Worm (Caenorhabditis elegans) whole organism, midembryonic: ENCODE results near the gene D2085.7.
A peak's percentile ranks its signal among the peaks of the same experiment; 100 is the strongest.

Experiments used
- T22C8.4 ChIP-seq: fragments of 200-800 bp; sonication (Bioruptor generic); IDR thresholded peaks from 2 replicates; pipeline ENCODE4 v1.3.6; 2022; ENCODE audit warnings: missing genetic modification characterization, missing compliant biosample characterization
- cog-1 ChIP-seq: sonication (generic microtip); optimal IDR thresholded peaks from 2 replicates; lab custom pipeline; 2016; ENCODE audit warnings: missing genetic modification characterization, missing compliant biosample characterization
- flt-1 ChIP-seq: fragments of 200-800 bp; sonication (Bioruptor generic); IDR thresholded peaks from 2 replicates; pipeline ENCODE4 v1.3.6; 2022; ENCODE audit warnings: missing genetic modification characterization, missing compliant biosample characterization
- klf-2 ChIP-seq: fragments of 200-800 bp; sonication (Bioruptor generic); conservative IDR thresholded peaks from 2 replicates; pipeline ENCODE4 v1.3.6; 2022; ENCODE audit warnings: missing genetic modification reagents, missing genetic modification characterization, missing compliant biosample characterization
- med-1 ChIP-seq: sonication (generic microtip); optimal IDR thresholded peaks from 2 replicates; lab custom pipeline; 2017; ENCODE audit warnings: missing genetic modification characterization, mild to moderate bottlenecking, missing compliant biosample characterization, antibody characterized with exemption, missing genetic modification reagents; ENCODE audit not compliant: insufficient read depth
- ref-1 ChIP-seq: fragments of 200-800 bp; sonication (Bioruptor generic); conservative IDR thresholded peaks from 2 replicates; pipeline ENCODE4 v1.3.6; 2022; ENCODE audit warnings: missing genetic modification reagents, missing genetic modification characterization, missing compliant biosample characterization
- tab-1 ChIP-seq: fragments of 200-800 bp; sonication (Bioruptor generic); IDR thresholded peaks from 2 replicates; pipeline ENCODE4 v1.3.6; 2022; ENCODE audit warnings: missing genetic modification characterization, missing compliant biosample characterization
- ztf-23 ChIP-seq: fragments of 200-800 bp; sonication (Bioruptor generic); IDR thresholded peaks from 2 replicates; pipeline ENCODE4 v1.3.6; 2022; ENCODE audit warnings: missing genetic modification reagents, missing genetic modification characterization, missing compliant biosample characterization
- ztf-29 ChIP-seq: fragments of 200-800 bp; sonication (Bioruptor generic); IDR thresholded peaks from 2 replicates; pipeline ENCODE4 v1.3.6; 2022; ENCODE audit warnings: missing genetic modification reagents, missing genetic modification characterization, missing compliant biosample characterization

The D2085.7 gene

DNA sequence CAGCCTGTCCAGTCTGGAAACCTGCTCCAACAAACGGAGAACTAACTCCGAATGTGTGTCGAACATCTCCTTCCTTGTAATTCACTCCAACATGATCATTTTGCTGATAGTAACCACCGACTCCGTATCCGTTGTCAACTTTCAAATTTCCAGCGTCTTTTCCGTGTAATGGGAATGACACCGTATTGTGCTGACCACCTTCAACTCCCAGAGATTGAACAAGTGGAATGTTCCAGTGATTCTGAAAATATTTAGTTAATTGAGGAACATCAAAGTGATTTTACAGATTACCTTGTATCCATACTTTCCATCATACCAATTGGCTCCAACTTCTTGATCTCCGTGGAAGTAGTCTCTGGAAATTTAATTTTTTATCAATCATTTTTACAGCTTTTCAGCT lies 13.3 kb upstream of the D2085.7 start:
- no peak for TF ChIP-seq T22C8.4 (GFP tag; lab: Robert Waterston, UW)
- no peak for TF ChIP-seq ref-1 (GFP tag; lab: Robert Waterston, UW)
- no peak for TF ChIP-seq ztf-29 (GFP tag; lab: Robert Waterston, UW)
- no peak for TF ChIP-seq med-1
- no peak for TF ChIP-seq klf-2 (GFP tag; lab: Robert Waterston, UW)
- TF ChIP-seq flt-1 (GFP tag; lab: Robert Waterston, UW) = no peak
- no peak for TF ChIP-seq tab-1
- no peak for TF ChIP-seq ztf-23 (GFP tag; lab: Robert Waterston, UW)
- no peak for TF ChIP-seq cog-1 (tag; lab: Kevin White, UChicago)

DNA sequence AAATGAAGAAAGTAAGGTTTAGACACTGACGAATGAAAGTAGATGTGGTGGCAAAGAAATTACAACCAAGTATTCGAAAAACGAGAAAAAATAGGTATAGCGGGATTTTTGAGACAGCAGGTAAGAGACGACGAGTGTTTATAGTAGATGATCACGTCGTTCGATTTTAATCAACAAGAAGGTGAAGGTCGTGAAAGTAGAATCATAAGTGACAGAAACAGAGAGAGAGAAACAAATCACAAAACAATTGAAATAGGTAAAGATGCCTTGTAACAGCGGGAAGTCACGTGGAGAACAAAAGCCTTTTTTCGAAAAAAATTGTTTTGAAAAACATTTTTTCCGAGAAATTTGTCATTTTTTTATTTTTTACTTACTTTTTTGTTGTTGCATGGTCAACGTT lies 11.1 kb upstream of the D2085.7 start, which contains the start of gene T22C8.6:
TSS of gene T22C8.6 (minus strand) at position 194 of the 400 bp plus-strand sequence.
- no peak for TF ChIP-seq ztf-23 (GFP tag; lab: Robert Waterston, UW)
- no peak for TF ChIP-seq med-1
- TF ChIP-seq flt-1 (GFP tag; lab: Robert Waterston, UW) = no peak
- TF ChIP-seq ref-1 (GFP tag; lab: Robert Waterston, UW) = no peak
- no peak for TF ChIP-seq klf-2 (GFP tag; lab: Robert Waterston, UW)
- no peak for TF ChIP-seq tab-1
- no peak for TF ChIP-seq ztf-29 (GFP tag; lab: Robert Waterston, UW)
- no peak for TF ChIP-seq T22C8.4 (GFP tag; lab: Robert Waterston, UW)
- TF ChIP-seq cog-1 (tag; lab: Kevin White, UChicago) = no peak

DNA sequence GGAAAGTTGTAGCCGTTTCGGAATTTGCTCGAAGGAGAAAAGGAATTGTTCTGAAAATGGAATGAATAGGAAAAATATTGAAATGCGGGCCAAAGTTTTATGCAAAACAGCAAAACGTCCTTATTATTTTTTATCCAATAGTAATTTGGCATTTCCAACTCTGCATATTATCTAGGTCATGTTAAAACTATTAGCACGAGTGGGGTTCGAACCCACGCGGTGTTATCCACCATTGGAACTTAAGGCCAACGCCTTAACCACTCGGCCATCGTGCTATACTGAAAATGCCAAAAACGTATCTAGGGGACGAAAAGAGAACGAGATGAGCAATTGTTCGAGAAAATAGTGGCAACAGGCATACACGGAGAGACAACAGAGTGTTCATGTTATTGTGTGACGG lies 9.4 kb upstream of the D2085.7 start:
- TF ChIP-seq ztf-23 (GFP tag; lab: Robert Waterston, UW) (no peak), klf-2 (GFP tag; lab: Robert Waterston, UW) (no peak), T22C8.4 (GFP tag; lab: Robert Waterston, UW) (no peak), cog-1 (tag; lab: Kevin White, UChicago) (no peak), tab-1 (no peak), ztf-29 (GFP tag; lab: Robert Waterston, UW) (no peak), med-1 (no peak), flt-1 (GFP tag; lab: Robert Waterston, UW) (no peak), ref-1 (GFP tag; lab: Robert Waterston, UW) (no peak)

DNA sequence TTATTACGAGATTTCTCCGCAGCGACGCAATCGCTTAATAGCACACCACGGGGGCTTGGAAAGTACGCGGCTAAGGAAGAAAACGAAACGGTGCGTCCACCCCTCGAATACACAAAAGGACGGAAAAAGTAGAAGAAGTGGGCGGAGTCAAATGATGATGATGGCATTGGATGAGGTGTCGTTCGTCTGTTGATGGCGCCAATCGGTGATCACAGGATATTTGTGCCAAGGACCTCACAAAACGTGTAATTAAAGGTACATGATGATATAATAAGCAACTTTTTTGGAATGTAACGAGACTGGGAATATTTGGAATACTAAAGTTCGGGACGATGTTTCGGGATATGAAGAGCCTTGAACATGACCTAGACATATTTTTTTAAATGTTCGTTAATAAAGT lies 6.8 kb upstream of the D2085.7 start, which contains the start of gene cutl-12:
TSS of gene cutl-12 (minus strand) at position 101 of the 400 bp plus-strand sequence.
- no peak for TF ChIP-seq klf-2 (GFP tag; lab: Robert Waterston, UW)
- TF ChIP-seq ref-1 (GFP tag; lab: Robert Waterston, UW) = no peak
- no peak for TF ChIP-seq tab-1
- TF ChIP-seq med-1 = no peak
- TF ChIP-seq ztf-29 (GFP tag; lab: Robert Waterston, UW) = no peak
- TF ChIP-seq ztf-23 (GFP tag; lab: Robert Waterston, UW) = no peak
- TF ChIP-seq cog-1 (tag; lab: Kevin White, UChicago) = no peak
- no peak for TF ChIP-seq T22C8.4 (GFP tag; lab: Robert Waterston, UW)
- no peak for TF ChIP-seq flt-1 (GFP tag; lab: Robert Waterston, UW)

DNA sequence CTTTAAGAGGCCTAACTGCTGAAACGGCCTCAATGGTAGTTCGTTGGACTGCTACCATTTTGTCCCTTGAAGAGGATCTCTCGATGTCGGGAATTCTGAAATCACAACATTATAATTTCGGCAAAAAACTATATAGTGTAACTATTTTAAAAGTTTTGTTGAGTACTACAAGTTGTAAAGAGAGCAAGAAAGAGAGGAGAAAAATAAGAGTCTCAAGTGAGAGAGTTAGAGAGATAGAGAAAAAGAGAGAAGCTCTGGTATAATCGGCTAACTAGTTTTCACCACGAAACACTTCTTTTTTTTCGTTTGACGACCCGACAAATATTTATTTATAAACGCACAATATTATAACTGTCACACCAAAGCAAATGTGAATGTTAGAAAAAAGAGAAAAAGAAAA lies 3.6 kb upstream of the D2085.7 start, which contains the start of gene vab-9:
TSS of gene vab-9 (minus strand) at position 101 of the 400 bp plus-strand sequence.
- TF ChIP-seq tab-1 (no peak), T22C8.4 (GFP tag; lab: Robert Waterston, UW) (no peak), klf-2 (GFP tag; lab: Robert Waterston, UW) (no peak), cog-1 (tag; lab: Kevin White, UChicago) (no peak), ztf-23 (GFP tag; lab: Robert Waterston, UW) (no peak), med-1 (no peak), ref-1 (GFP tag; lab: Robert Waterston, UW) (no peak), flt-1 (GFP tag; lab: Robert Waterston, UW) (no peak), ztf-29 (GFP tag; lab: Robert Waterston, UW) (no peak)

DNA sequence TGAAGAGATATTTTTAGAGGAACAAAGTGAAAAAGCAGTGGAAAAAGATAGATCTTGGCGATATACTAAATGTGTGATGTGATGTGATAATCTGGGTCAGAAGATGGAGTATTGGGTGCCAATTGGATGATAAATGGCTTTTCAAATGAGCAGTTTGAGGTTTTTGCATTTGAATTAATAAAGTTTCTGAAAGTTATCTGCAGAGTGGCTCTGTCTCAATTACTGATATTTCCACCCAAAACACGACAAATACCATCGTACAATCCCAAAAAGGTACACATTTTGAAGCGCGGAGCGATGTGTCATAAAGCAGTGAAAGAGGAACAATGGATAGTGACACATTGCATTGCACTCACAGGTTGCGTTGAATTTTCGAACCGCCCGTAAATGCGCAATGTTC lies 1.6 kb upstream of the D2085.7 start:
- TF ChIP-seq ztf-23 (GFP tag; lab: Robert Waterston, UW) (0 out of 2 replicates have a peak, but pooled peaks have one; percentile 20), klf-2 (GFP tag; lab: Robert Waterston, UW) (no peak), ztf-29 (GFP tag; lab: Robert Waterston, UW) (no peak), flt-1 (GFP tag; lab: Robert Waterston, UW) (no peak), med-1 (no peak)

DNA sequence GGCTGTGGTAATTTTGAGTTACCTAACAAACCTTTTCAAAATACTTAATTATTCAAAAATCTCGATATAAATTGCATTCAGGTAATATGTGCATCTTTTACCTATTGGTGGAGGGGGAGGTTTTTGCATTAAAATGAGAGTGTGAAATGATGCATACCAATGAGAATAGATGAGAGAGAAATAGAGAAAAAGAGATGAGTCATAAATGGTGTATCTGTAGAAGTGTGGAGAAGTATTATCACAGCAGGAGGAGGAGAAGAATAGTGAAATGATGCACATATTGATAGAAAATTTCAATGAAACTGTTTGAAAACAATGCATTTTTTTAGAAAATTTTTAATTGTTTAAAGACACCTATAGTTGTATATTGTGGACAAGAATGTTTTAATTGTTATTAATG lies 678 bp upstream of the D2085.7 start:
- TF ChIP-seq ztf-29 (GFP tag; lab: Robert Waterston, UW) = no peak
- TF ChIP-seq klf-2 (GFP tag; lab: Robert Waterston, UW) = no peak
- no peak for TF ChIP-seq T22C8.4 (GFP tag; lab: Robert Waterston, UW)
- TF ChIP-seq tab-1 = no peak
- TF ChIP-seq ztf-23 (GFP tag; lab: Robert Waterston, UW) = no peak
- TF ChIP-seq ref-1 (GFP tag; lab: Robert Waterston, UW) = no peak

DNA sequence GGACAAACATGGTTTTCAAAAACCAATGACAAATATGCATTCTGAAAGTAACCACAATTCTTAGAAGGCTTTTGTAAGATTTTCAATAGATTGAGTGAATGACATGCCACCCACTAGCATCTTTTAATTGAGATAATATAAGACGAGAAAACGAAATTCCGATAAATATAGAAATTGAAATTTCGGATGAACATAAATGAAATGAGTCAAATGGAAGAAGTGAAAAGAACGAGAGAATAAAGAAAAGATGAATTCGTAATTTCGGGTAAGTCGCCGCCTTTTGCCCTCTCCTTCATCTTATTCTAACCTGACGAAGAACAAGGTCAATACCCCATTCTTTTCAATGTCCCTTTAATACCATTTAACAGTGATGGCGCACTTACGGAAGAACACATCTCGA lies 1.2 kb downstream of the D2085.7 start:
- TF ChIP-seq flt-1 (GFP tag; lab: Robert Waterston, UW) (no peak), ref-1 (GFP tag; lab: Robert Waterston, UW) (no peak), ztf-29 (GFP tag; lab: Robert Waterston, UW) (no peak), tab-1 (no peak), klf-2 (GFP tag; lab: Robert Waterston, UW) (no peak), cog-1 (tag; lab: Kevin White, UChicago) (no peak), med-1 (no peak), ztf-23 (GFP tag; lab: Robert Waterston, UW) (no peak), T22C8.4 (GFP tag; lab: Robert Waterston, UW) (no peak)

DNA sequence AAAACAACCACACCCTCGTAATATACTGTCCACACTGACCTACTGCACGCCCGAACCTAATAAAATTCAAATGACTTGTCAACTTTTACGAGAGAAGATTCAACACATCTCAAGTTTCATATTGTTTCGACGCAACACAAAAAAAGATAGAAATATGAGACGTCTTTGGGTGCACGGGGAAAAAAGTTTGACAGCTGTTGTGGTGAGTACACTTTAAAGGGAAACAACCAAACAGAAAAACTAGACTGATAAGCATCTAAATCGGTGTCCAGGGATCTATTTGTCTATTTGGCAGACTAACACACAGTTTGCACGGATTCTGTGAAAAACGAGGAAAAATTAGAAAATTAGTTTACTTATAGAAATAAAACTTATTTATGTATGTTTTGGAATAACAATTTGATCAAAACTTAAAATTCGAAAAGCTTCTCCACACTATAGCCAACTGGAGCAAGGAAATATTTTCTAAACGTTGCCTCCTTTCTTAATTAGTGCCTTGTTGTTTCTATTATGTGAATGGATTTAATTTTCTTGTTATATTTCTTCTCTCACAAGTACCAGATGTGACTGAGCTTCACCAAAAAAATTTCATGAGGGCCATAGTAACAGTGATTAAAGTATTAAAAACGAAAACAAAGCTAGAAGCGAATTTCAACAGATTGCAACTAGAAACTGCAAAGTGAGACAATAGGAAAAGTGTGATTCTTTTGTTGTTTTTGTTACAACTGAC lies 2.6 kb downstream of the D2085.7 start:
- TF ChIP-seq ref-1 (GFP tag; lab: Robert Waterston, UW) = no peak
